Fruit fly (Drosophila melanogaster) S2 (cell line): ENCODE measurements around the gene MED20.

ENCODE experiments used
- CG8478 ChIP-seq: fragments of >200 bp; optimal IDR thresholded peaks from 2 replicates; lab custom pipeline; 2018
- CTCF ChIP-seq, 2 experiments: fragments of >200 bp; optimal IDR thresholded peaks; 2 replicates each; lab custom pipeline; 2018

- TF ChIP-seq CG8478 (lab: Kevin White, UChicago) (no peak), CTCF (optimal IDR thresholded peaks at IDR 0.05; lab: Kevin White, UChicago) (peak in 1 of 2 experiments; percentile 4)
Observed at dm6 chr2L:8084349-8085203, 11.9 kb upstream of the MED20 start.
